Fruit fly (Drosophila melanogaster): ENCODE data around the gene Pfdn4.

Gene Pfdn4

DNA sequence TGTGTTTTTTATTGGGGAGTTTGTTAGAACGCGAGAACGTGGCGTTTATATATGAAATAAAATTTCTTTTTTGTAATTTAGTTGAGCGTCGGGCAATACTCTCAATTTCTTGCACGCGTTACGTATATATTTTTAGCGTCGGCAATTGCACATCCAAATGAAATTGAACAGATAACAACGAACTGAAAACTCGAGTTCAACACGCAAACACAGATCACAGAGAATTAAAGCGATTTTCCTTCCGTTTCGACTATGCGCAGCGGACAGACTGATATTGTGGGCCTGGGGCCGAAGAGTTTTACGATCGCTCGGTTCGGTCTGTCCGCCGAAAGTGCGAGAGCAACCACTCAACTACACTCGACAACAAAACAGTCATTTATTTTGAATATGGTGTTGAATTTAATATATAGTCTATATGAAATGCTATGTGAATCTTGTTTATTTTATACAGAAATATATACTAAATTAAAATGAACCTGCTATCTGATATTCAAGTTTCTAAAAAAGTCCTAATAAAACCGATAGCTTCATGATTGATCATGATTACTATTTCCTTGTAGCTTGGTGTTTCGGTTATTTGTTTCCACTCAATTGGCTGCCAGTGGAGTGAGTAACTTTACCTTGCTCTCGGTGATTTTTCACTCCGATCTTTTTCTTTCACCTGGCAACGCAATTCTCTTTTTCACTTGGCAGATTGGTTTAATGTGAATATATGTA lies 12.6 kb downstream of the Pfdn4 start, which contains the start of gene CG46456 (continued):
- TF ChIP-seq Dip3 (GFP tag; optimal IDR thresholded peaks at IDR 0.05) = peak; percentile 59
- TF ChIP-seq wek (GFP tag; optimal IDR thresholded peaks at IDR 0.05) = peak; percentile 56
- TF ChIP-seq Sin3A (optimal IDR thresholded peaks at IDR 0.05) = no peak
- peak; percentile 95 for TF ChIP-seq Blimp-1 (GFP tag; optimal IDR thresholded peaks at IDR 0.05)
- TF ChIP-seq CG34376 (GFP tag; optimal IDR thresholded peaks at IDR 0.05) = peak; percentile 95
- peak; percentile 78 for TF ChIP-seq ase (GFP tag; IDR thresholded peaks at IDR 0.05)
- no peak for TF ChIP-seq lov (optimal IDR thresholded peaks at IDR 0.05)
- peak; percentile 83; the same call in 2 of the 3 replicates for TF ChIP-seq lov (GFP tag; IDR thresholded peaks at IDR 0.05)
- peak; percentile 86 for TF ChIP-seq onecut (GFP tag; IDR thresholded peaks at IDR 0.05)
- no peak for TF ChIP-seq gfzf (GFP tag; optimal IDR thresholded peaks at IDR 0.05)
- peak; percentile 94 for TF ChIP-seq CG4424 (GFP tag; optimal IDR thresholded peaks at IDR 0.05)
- no peak for TF ChIP-seq gt (GFP tag; IDR thresholded peaks at IDR 0.05)
- TF ChIP-seq sug (tag; optimal IDR thresholded peaks at IDR 0.05) = peak; percentile 94
- TF ChIP-seq CG12236 (GFP tag; optimal IDR thresholded peaks at IDR 0.05) = peak; percentile 34
- TF ChIP-seq lilli (GFP tag; optimal IDR thresholded peaks at IDR 0.05) = peak; percentile 91
- TF ChIP-seq Dek (tag; optimal IDR thresholded peaks at IDR 0.05) = peak; percentile 95
- peak; percentile 78 for TF ChIP-seq fd64A (GFP tag; optimal IDR thresholded peaks at IDR 0.05)
- peak; percentile 82 for TF ChIP-seq Aef1 (GFP tag; IDR thresholded peaks at IDR 0.05)
- peak; percentile 59 for TF ChIP-seq repo (GFP tag; optimal IDR thresholded peaks at IDR 0.05)
- peak; percentile 90 for TF ChIP-seq CG12071 (GFP tag; optimal IDR thresholded peaks at IDR 0.05)
- peak; percentile 88 for TF ChIP-seq CG16815 (GFP tag; optimal IDR thresholded peaks at IDR 0.05)
- TF ChIP-seq CG9727 (GFP tag; optimal IDR thresholded peaks at IDR 0.05) = peak; percentile 94
- peak; percentile 76 for TF ChIP-seq ac (GFP tag; optimal IDR thresholded peaks at IDR 0.05)
- 0 out of 3 replicates have a peak, but pooled peaks have one; percentile 72 for TF ChIP-seq ken (GFP tag; IDR thresholded peaks at IDR 0.05)
- TF ChIP-seq lola (GFP tag; optimal IDR thresholded peaks at IDR 0.05) = peak in 1 of 3 experiments; percentile 96
- peak; percentile 95 for TF ChIP-seq CG1233 (GFP tag; optimal IDR thresholded peaks at IDR 0.05)
- peak; percentile 95 for TF ChIP-seq CG11504 (tag; optimal IDR thresholded peaks at IDR 0.05)
- peak; percentile 86 for TF ChIP-seq NFAT (GFP tag; IDR thresholded peaks at IDR 0.05)
- no peak for TF ChIP-seq her (GFP tag; optimal IDR thresholded peaks at IDR 0.05)
- peak; percentile 87 for TF ChIP-seq wdn (GFP tag; IDR thresholded peaks at IDR 0.05)
- peak; percentile 77 for TF ChIP-seq D19B (GFP tag; optimal IDR thresholded peaks at IDR 0.05)
- peak; percentile 78 for TF ChIP-seq CG4707 (GFP tag; optimal IDR thresholded peaks at IDR 0.05)
- TF ChIP-seq CG1792 (GFP tag; optimal IDR thresholded peaks at IDR 0.05) = no peak
- peak; percentile 94 for TF ChIP-seq az2 (GFP tag; optimal IDR thresholded peaks at IDR 0.05)
- TF ChIP-seq dan (GFP tag; IDR thresholded peaks at IDR 0.05) = no peak
- peak; percentile 98 for TF ChIP-seq z (GFP tag; IDR thresholded peaks at IDR 0.05)
- peak; percentile 82 for TF ChIP-seq Oaz (GFP tag; IDR thresholded peaks at IDR 0.05)
- TF ChIP-seq CG16813 (GFP tag; IDR thresholded peaks at IDR 0.05; ENCODE audit: partially characterized antibody) = peak; percentile 49; the same call in 1 of the 3 replicates
- peak; percentile 33 for TF ChIP-seq Hey (tag; optimal IDR thresholded peaks at IDR 0.05)
- TF ChIP-seq CG33557 (GFP tag; optimal IDR thresholded peaks at IDR 0.05) = peak; percentile 94
- no peak for TF ChIP-seq br (optimal IDR thresholded peaks at IDR 0.05)
- TF ChIP-seq CG11093 (GFP tag; IDR thresholded peaks at IDR 0.05) = peak; percentile 85
- TF ChIP-seq CG6813 (GFP tag; optimal IDR thresholded peaks at IDR 0.05) = peak; percentile 95
- TF ChIP-seq CG14860 (GFP tag; IDR thresholded peaks at IDR 0.05; ENCODE audit: partially characterized antibody) = peak; percentile 57; the same call in 1 of the 3 replicates
- TF ChIP-seq Hr3 (GFP tag; optimal IDR thresholded peaks at IDR 0.05) = peak; percentile 87
- peak; percentile 97 for TF ChIP-seq CG10543 (GFP tag; optimal IDR thresholded peaks at IDR 0.05)
- peak; percentile 93 for TF ChIP-seq CG9817 (tag; optimal IDR thresholded peaks at IDR 0.05)
- TF ChIP-seq ewg (GFP tag; optimal IDR thresholded peaks at IDR 0.05) = peak; percentile 80
- TF ChIP-seq CG17186 (GFP tag; optimal IDR thresholded peaks at IDR 0.05) = peak; percentile 19
- TF ChIP-seq ab (GFP tag; optimal IDR thresholded peaks at IDR 0.05) = no peak
